Worm (Caenorhabditis elegans) whole organism, L2 larva: Measurements from ENCODE around the gene F32D1.11.

Source experiments
- dmd-4 ChIP-seq: sonication (generic microtip); optimal IDR thresholded peaks from 2 replicates; lab custom pipeline; 2017; ENCODE audit warnings: missing biosample characterization, missing genetic modification characterization
- mdl-1 ChIP-seq, 2 experiments: fragments of 150-350 bp in 1 of 2; sonication (generic microtip) in 1 of 2; optimal IDR thresholded peaks; 2 replicates each; lab custom pipeline; 2017; ENCODE audit warnings: missing biosample characterization in 2 of 2, missing genetic modification characterization in 2 of 2
- skn-1 ChIP-seq: sonication (generic microtip); optimal IDR thresholded peaks from 2 replicates; lab custom pipeline; 2017; ENCODE audit warnings: missing biosample characterization, missing genetic modification characterization
- unc-55 ChIP-seq: fragments of 150-350 bp; sonication (generic microtip); optimal IDR thresholded peaks from 3 replicates; lab custom pipeline; 2014; ENCODE audit warnings: missing biosample characterization, missing genetic modification reagents, missing genetic modification characterization
- unc-62 ChIP-seq: fragments of 150-350 bp; optimal IDR thresholded peaks from 2 replicates; lab custom pipeline; 2014; ENCODE audit warnings: missing biosample characterization, missing genetic modification reagents, missing genetic modification characterization

- no peak for TF ChIP-seq unc-55 (GFP tag; lab: Kevin White, UChicago)
- no peak for TF ChIP-seq dmd-4
- no peak for TF ChIP-seq mdl-1 (tag; optimal IDR thresholded peaks at IDR 0.05; lab: Kevin White, UChicago)
- TF ChIP-seq unc-62 (GFP tag; lab: Kevin White, UChicago), result no peak
- no peak for TF ChIP-seq skn-1
Observed at ce11 chrV:4345714-4346113, 20.6 kb downstream of the F32D1.11 start, which contains the start of gene figl-1.
